Worm (Caenorhabditis elegans): ENCODE results near the gene Y76B12C.8.

The Y76B12C.8 gene

DNA sequence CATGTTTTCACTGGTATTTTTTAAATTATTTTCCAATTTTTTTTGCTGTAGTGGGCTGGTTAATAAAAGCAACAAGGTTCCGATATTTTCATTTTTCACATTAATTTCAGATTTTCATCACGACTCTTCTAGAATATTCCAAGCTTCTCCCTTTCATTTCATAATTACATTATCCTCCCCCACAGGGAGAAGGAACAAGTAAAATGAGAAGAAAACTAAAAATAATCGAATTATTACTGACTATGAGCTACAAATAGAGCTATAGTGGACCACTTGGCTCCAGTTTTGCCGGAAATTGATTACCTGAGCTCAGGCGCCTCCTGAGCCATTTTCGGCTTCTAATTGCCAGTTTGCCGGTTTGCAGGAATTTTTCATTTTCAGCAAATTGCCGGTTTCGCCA lies 4.2 kb upstream of the Y76B12C.8 start:
- TF ChIP-seq hlh-26 (GFP tag; conservative IDR thresholded peaks at IDR 0.05) = no peak
- no peak for TF ChIP-seq T07F8.4 (tag; optimal IDR thresholded peaks at IDR 0.05)
- no peak for TF ChIP-seq akir-1 (GFP tag; optimal IDR thresholded peaks at IDR 0.05)
- no peak for TF ChIP-seq aptf-3 (GFP tag; IDR thresholded peaks at IDR 0.05)
- no peak for TF ChIP-seq egl-18 (GFP tag; IDR thresholded peaks at IDR 0.05)
- TF ChIP-seq F23B12.7 (tag; optimal IDR thresholded peaks at IDR 0.05; ENCODE audit: insufficient read depth) = no peak

ce11 chrIV:1980961-1981446 lies 1.2 kb downstream of the Y76B12C.8 start, which contains the start of gene Y76B12C.6:
Y76B12C.6 (plus strand) TSS chrIV:1981396.
- TF ChIP-seq dox-1 (GFP tag; IDR thresholded peaks at IDR 0.05) (0 out of 2 replicates have a peak, but pooled peaks have one; percentile 34), Y79H2A.3 (GFP tag; conservative IDR thresholded peaks at IDR 0.05) (no peak), mel-28 (tag; optimal IDR thresholded peaks at IDR 0.05; ENCODE audit: borderline replicate concordance) (no peak), madf-6 (GFP tag; IDR thresholded peaks at IDR 0.05) (peak; percentile 48), cebp-1 (GFP tag; IDR thresholded peaks at IDR 0.05) (no peak), cebp-1 (tag; optimal IDR thresholded peaks at IDR 0.05) (peak; percentile 48), ztf-18 (tag; optimal IDR thresholded peaks at IDR 0.05) (no peak), lin-54 (GFP tag; optimal IDR thresholded peaks at IDR 0.05) (peak; percentile 10), attf-5 (GFP tag; optimal IDR thresholded peaks at IDR 0.05) (peak; percentile 40), tbp1 (GFP tag; optimal IDR thresholded peaks at IDR 0.05) (peak; percentile 9), mcd-1 (GFP tag; IDR thresholded peaks at IDR 0.05) (peak; percentile 53), unc-62 (GFP tag; optimal IDR thresholded peaks at IDR 0.05) (no peak), attf-3 (GFP tag; conservative IDR thresholded peaks at IDR 0.05) (0 out of 2 replicates have a peak, but pooled peaks have one; percentile 32), ceh-27 (GFP tag; optimal IDR thresholded peaks at IDR 0.05) (peak; percentile 11), efl-1 (GFP tag; optimal IDR thresholded peaks at IDR 0.05) (peak; percentile 55), F33H1.4 (GFP tag; IDR thresholded peaks at IDR 0.05) (0 out of 2 replicates have a peak, but pooled peaks have one; percentile 18), K12H6.12 (tag; optimal IDR thresholded peaks at IDR 0.05) (no peak), dpl-1 (GFP tag; optimal IDR thresholded peaks at IDR 0.05) (peak; percentile 39), mes-4 (tag; optimal IDR thresholded peaks at IDR 0.05) (no peak), pha-4 (tag; optimal IDR thresholded peaks at IDR 0.05) (no peak), lsl-1 (GFP tag; optimal IDR thresholded peaks at IDR 0.05) (peak; percentile 20), T26A5.8 (tag; optimal IDR thresholded peaks at IDR 0.05) (no peak), ceh-100 (GFP tag; IDR thresholded peaks at IDR 0.05) (peak; percentile 47), ztf-28 (GFP tag; IDR thresholded peaks at IDR 0.05) (0 out of 2 replicates have a peak, but pooled peaks have one; percentile 34), zim-3 (tag; optimal IDR thresholded peaks at IDR 0.05) (no peak), hmg-1.2 (GFP tag; IDR thresholded peaks at IDR 0.05) (no peak; the same call in 1 of the 2 replicates)

ce11 chrIV:1990843-1991339 lies 11.1 kb downstream of the Y76B12C.8 start:
- TF ChIP-seq zfh-2 (GFP tag; conservative IDR thresholded peaks at IDR 0.05) = peak; percentile 85
- no peak for TF ChIP-seq egl-44 (GFP tag; IDR thresholded peaks at IDR 0.05)
- no peak for TF ChIP-seq lin-40 (tag; optimal IDR thresholded peaks at IDR 0.05)
- TF ChIP-seq lir-1 (GFP tag; conservative IDR thresholded peaks at IDR 0.05) = no peak
- peak; percentile 84; the same call in 1 of the 2 replicates for TF ChIP-seq egrh-3 (GFP tag; IDR thresholded peaks at IDR 0.05)
- no peak for TF ChIP-seq ceh-40 (GFP tag; IDR thresholded peaks at IDR 0.05)
- TF ChIP-seq ztf-6 (GFP tag; IDR thresholded peaks at IDR 0.05) = 0 out of 2 replicates have a peak, but pooled peaks have one; percentile 22
- no peak for TF ChIP-seq somi-1 (GFP tag; optimal IDR thresholded peaks at IDR 0.05)
- TF ChIP-seq zim-3 (tag; optimal IDR thresholded peaks at IDR 0.05) = no peak
- no peak for TF ChIP-seq nfyb-1 (GFP tag; IDR thresholded peaks at IDR 0.05)
- TF ChIP-seq mes-4 (tag; optimal IDR thresholded peaks at IDR 0.05) = no peak
- TF ChIP-seq gei-17 (GFP tag; optimal IDR thresholded peaks at IDR 0.05) = no peak
- no peak for TF ChIP-seq Y95B8A.8 (GFP tag; IDR thresholded peaks at IDR 0.05)

All from whole organism, young adult.